Worm (Caenorhabditis elegans) whole organism, L1 larva: ENCODE measurements around the gene R193.1.
A peak's percentile ranks its signal among the peaks of the same experiment; 100 is the strongest.

Experiments
- alr-1 ChIP-seq: fragments of 200-800 bp; sonication (Bioruptor generic); optimal IDR thresholded peaks from 2 replicates; lab custom pipeline; 2018; ENCODE audit warnings: borderline replicate concordance, mild to moderate bottlenecking, missing genetic modification characterization, missing compliant biosample characterization
- ceh-88 ChIP-seq: fragments of 200-800 bp; sonication (Bioruptor generic); IDR thresholded peaks from 2 replicates; pipeline ENCODE4 v1.3.6; 2022; ENCODE audit warnings: missing genetic modification characterization, missing compliant biosample characterization
- ceh-90 ChIP-seq: sonication (generic microtip); optimal IDR thresholded peaks from 2 replicates; lab custom pipeline; 2016; ENCODE audit warnings: missing genetic modification characterization, missing compliant biosample characterization
- ces-1 ChIP-seq: fragments of 150-350 bp; optimal IDR thresholded peaks from 2 replicates; lab custom pipeline; 2014; ENCODE audit warnings: missing biosample characterization, missing genetic modification reagents, missing genetic modification characterization
- efl-1 ChIP-seq, 4 experiments: fragments of 150-350 bp; optimal IDR thresholded peaks in 3 of 4; peaks in 1 of 4; 1 replicate in 1 of 4; 2 replicates in 3 of 4; lab custom pipeline; 2014; ENCODE audit warnings: missing biosample characterization in 2 of 4, missing genetic modification characterization in 2 of 4, missing genetic modification reagents in 2 of 4
- efl-3 ChIP-seq: fragments of 200-800 bp; sonication (Bioruptor generic); optimal IDR thresholded peaks from 2 replicates; lab custom pipeline; 2018; ENCODE audit warnings: mild to moderate bottlenecking, missing genetic modification characterization, missing compliant biosample characterization
- egl-27 ChIP-seq, 2 experiments: fragments of 150-350 bp in 1 of 2; sonication (generic microtip); optimal IDR thresholded peaks; 3 replicates each; lab custom pipeline; 2017 to 2018; ENCODE audit warnings: missing biosample characterization in 2 of 2, missing genetic modification characterization in 2 of 2, missing genetic modification reagents in 2 of 2
- elt-2 ChIP-seq: sonication (generic microtip); optimal IDR thresholded peaks from 2 replicates; lab custom pipeline; 2016; ENCODE audit warnings: missing genetic modification characterization, mild to moderate bottlenecking, inconsistent platforms, missing compliant biosample characterization, missing genetic modification reagents
- fkh-10 ChIP-seq: sonication (generic microtip); optimal IDR thresholded peaks from 2 replicates; lab custom pipeline; 2017; ENCODE audit warnings: missing biosample characterization, missing genetic modification reagents, missing genetic modification characterization
- fkh-8 ChIP-seq: sonication (generic microtip); optimal IDR thresholded peaks from 2 replicates; lab custom pipeline; 2016; ENCODE audit warnings: mild to moderate bottlenecking, missing genetic modification characterization, missing compliant biosample characterization
- hlh-4 ChIP-seq: sonication (generic microtip); optimal IDR thresholded peaks from 2 replicates; lab custom pipeline; 2016; ENCODE audit warnings: mild to moderate bottlenecking, missing genetic modification characterization, missing compliant biosample characterization
- jun-1 ChIP-seq: fragments of 150-350 bp; optimal IDR thresholded peaks from 2 replicates; lab custom pipeline; 2014; ENCODE audit warnings: missing biosample characterization, missing genetic modification reagents, missing genetic modification characterization
- lin-13 ChIP-seq: fragments of 150-350 bp; optimal IDR thresholded peaks from 2 replicates; lab custom pipeline; 2014; ENCODE audit warnings: missing biosample characterization, missing genetic modification reagents, missing genetic modification characterization
- lin-14 ChIP-seq: fragments of 200-800 bp; sonication (Bioruptor generic); optimal IDR thresholded peaks from 2 replicates; lab custom pipeline; 2018; ENCODE audit warnings: mild to moderate bottlenecking, missing genetic modification characterization, moderate library complexity, missing compliant biosample characterization
- lin-15B ChIP-seq: fragments of 150-350 bp; sonication (generic microtip); optimal IDR thresholded peaks from 3 replicates; lab custom pipeline; 2014; ENCODE audit warnings: missing biosample characterization, missing genetic modification characterization
- lin-39 ChIP-seq: fragments of 150-350 bp; optimal IDR thresholded peaks from 2 replicates; lab custom pipeline; 2014; ENCODE audit warnings: missing biosample characterization, missing genetic modification reagents, missing genetic modification characterization
- mab-9 ChIP-seq: fragments of 200-800 bp; sonication (Bioruptor generic); IDR thresholded peaks from 2 replicates; pipeline ENCODE4 v1.3.6; 2022; ENCODE audit warnings: missing genetic modification reagents, missing genetic modification characterization, missing compliant biosample characterization
- mef-2 ChIP-seq: fragments of 150-350 bp; optimal IDR thresholded peaks from 2 replicates; lab custom pipeline; 2014; ENCODE audit warnings: missing biosample characterization, missing genetic modification characterization
- nhr-11 ChIP-seq: fragments of 150-350 bp; optimal IDR thresholded peaks from 2 replicates; lab custom pipeline; 2014; ENCODE audit warnings: missing biosample characterization, missing genetic modification characterization
- nhr-20 ChIP-seq: sonication (generic microtip); optimal IDR thresholded peaks from 2 replicates; lab custom pipeline; 2016; ENCODE audit warnings: mild to moderate bottlenecking, missing genetic modification characterization, missing compliant biosample characterization
- nhr-47 ChIP-seq: sonication (generic microtip); optimal IDR thresholded peaks from 2 replicates; lab custom pipeline; 2016; ENCODE audit warnings: mild to moderate bottlenecking, missing genetic modification characterization, moderate library complexity, missing compliant biosample characterization
- nhr-84 ChIP-seq: sonication (generic microtip); optimal IDR thresholded peaks from 2 replicates; lab custom pipeline; 2017; ENCODE audit warnings: missing biosample characterization, missing genetic modification characterization
- nhr-85 ChIP-seq: sonication (generic microtip); peaks from one replicate; lab custom pipeline; 2016; ENCODE audit warnings: missing genetic modification characterization, inconsistent platforms, missing compliant biosample characterization
- rnt-1 ChIP-seq: sonication (generic microtip); optimal IDR thresholded peaks from 2 replicates; lab custom pipeline; 2016; ENCODE audit warnings: mild to moderate bottlenecking, missing genetic modification characterization, moderate library complexity, missing compliant biosample characterization
- unc-86 ChIP-seq: sonication (generic microtip); optimal IDR thresholded peaks from 2 replicates; lab custom pipeline; 2016; ENCODE audit warnings: missing genetic modification characterization, missing compliant biosample characterization
- xbp-1 ChIP-seq: sonication (generic microtip); optimal IDR thresholded peaks from 2 replicates; lab custom pipeline; 2016; ENCODE audit warnings: missing genetic modification characterization, missing compliant biosample characterization

Gene R193.1

ce11 chrX:1147394-1147793 lies 7.4 kb upstream of the R193.1 start:
- TF ChIP-seq ces-1 (GFP tag; lab: Kevin White, UChicago) (no peak), elt-2 (tag; lab: Kevin White, UChicago) (peak; percentile 15)

- no peak for TF ChIP-seq fkh-8
- TF ChIP-seq lin-15B = no peak
- TF ChIP-seq nhr-20 = no peak
- TF ChIP-seq elt-2 (tag; lab: Kevin White, UChicago) = peak; percentile 96
- no peak for TF ChIP-seq xbp-1 (tag; lab: Kevin White, UChicago)
Measured at ce11 chrX:1148438-1148837, 6.3 kb upstream of the R193.1 start, which contains the start of the genes R193.2 and R193.6. Gene R193.2, minus strand, starts transcription at chrX:1148585. Gene R193.6, plus strand, starts transcription at chrX:1148787.

DNA sequence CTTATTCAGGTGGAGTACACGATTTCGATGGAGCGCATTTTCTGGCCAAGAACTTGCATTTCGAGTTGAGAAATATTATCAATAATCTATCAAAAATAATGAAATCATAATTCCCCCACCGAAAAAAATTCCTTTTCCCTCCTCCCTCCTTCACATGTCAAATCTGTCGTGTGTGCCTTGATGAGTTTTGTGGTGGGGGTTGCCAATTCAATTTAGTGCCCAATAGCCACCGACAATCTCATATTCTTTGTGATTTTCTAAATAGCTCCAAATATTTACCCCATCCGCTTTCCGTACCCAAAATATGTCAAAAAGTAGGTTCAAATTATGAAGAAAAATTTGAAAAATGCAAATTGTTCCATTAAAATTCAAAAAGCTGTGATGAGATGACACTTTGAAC lies 7.3 kb downstream of the R193.1 start, which contains the start of gene tmc-1:
TSS of gene tmc-1 (plus strand) at position 189 of the 400 bp plus-strand sequence.
- no peak for TF ChIP-seq nhr-47 (tag; lab: Kevin White, UChicago)
- peak; percentile 19 for TF ChIP-seq lin-14 (GFP tag; lab: Kevin White, UChicago)

ce11 chrX:1167234-1167633 lies 12.5 kb downstream of the R193.1 start:
- TF ChIP-seq efl-3 (GFP tag; lab: Kevin White, UChicago) (no peak), ceh-88 (no peak), rnt-1 (tag; lab: Kevin White, UChicago) (peak; percentile 46), lin-39 (tag; lab: Kevin White, UChicago) (no peak), lin-13 (GFP tag; lab: Kevin White, UChicago) (no peak), nhr-85 (no peak), jun-1 (tag; lab: Kevin White, UChicago) (no peak), lin-14 (GFP tag; lab: Kevin White, UChicago) (peak; percentile 24)

- no peak for TF ChIP-seq unc-86 (tag; lab: Kevin White, UChicago)
- no peak for TF ChIP-seq lin-14 (GFP tag; lab: Kevin White, UChicago)
- no peak for TF ChIP-seq mab-9 (GFP tag; lab: Robert Waterston, UW)
- no peak for TF ChIP-seq mef-2 (tag; lab: Kevin White, UChicago)
- no peak for TF ChIP-seq ceh-90
- TF ChIP-seq nhr-84 = no peak
- no peak for TF ChIP-seq nhr-11 (tag; lab: Kevin White, UChicago)
- no peak for TF ChIP-seq egl-27 (tag; optimal IDR thresholded peaks at IDR 0.05; lab: Kevin White, UChicago)
- no peak for TF ChIP-seq xbp-1 (tag; lab: Kevin White, UChicago)
- no peak for TF ChIP-seq hlh-4 (tag; lab: Kevin White, UChicago)
Measured at ce11 chrX:1171617-1172016, 16.9 kb downstream of the R193.1 start.

DNA sequence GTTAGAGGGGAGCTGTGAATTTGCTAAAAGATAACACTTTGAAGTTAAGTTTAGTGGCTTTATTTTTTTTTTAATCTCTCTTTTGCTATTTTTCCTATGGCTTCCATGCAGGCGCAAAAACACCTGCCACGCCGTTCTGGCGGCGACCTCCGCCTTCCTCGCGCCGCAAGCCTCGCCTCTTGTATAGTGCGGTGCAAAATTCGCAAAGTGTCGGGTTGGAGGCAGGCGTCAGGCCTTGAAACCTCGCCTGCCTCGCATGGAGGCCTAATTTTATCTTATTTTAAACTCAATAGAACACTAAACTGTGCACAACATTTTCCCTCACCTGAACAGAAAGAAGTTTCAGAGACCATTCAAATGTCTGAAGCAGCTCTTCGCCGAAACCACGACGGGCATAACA lies 17.3 kb downstream of the R193.1 start:
- no peak for TF ChIP-seq jun-1 (tag; lab: Kevin White, UChicago)

- TF ChIP-seq efl-1 (optimal IDR thresholded peaks at IDR 0.05; lab: Kevin White, UChicago) = no peak
- TF ChIP-seq efl-1 (GFP tag; optimal IDR thresholded peaks at IDR 0.05 in 1 of 2; lab: Kevin White, UChicago) = peak in 1 of 2 experiments; percentile 11
- TF ChIP-seq alr-1 (tag; lab: Kevin White, UChicago) = no peak
Measured at ce11 chrX:1179984-1180383, 25.2 kb downstream of the R193.1 start, which contains the start of gene hot-8. Gene hot-8, plus strand, starts transcription at chrX:1180284.

ce11 chrX:1181271-1181958 lies 26.7 kb downstream of the R193.1 start:
- TF ChIP-seq fkh-10 (no peak), lin-14 (GFP tag; lab: Kevin White, UChicago) (peak; percentile 59)
- TF ChIP-seq, all 84 proteins: peak for 1
